Worm (Caenorhabditis elegans): ENCODE data around the gene lgc-37.

Gene lgc-37

ce11 chrIII:12784854-12785253, at the start of gene lgc-37:
Gene lgc-37, plus strand, starts transcription at chrIII:12785154.
- no peak for TF ChIP-seq unc-130 (GFP tag; optimal IDR thresholded peaks at IDR 0.05)
- no peak for TF ChIP-seq rcor-1 (GFP tag; IDR thresholded peaks at IDR 0.05)
- TF ChIP-seq snpc-1.1 (tag; optimal IDR thresholded peaks at IDR 0.05; ENCODE audit: insufficient read depth), result no peak
- no peak for TF ChIP-seq let-526 (GFP tag; IDR thresholded peaks at IDR 0.05)
- TF ChIP-seq F22D6.2 (tag; optimal IDR thresholded peaks at IDR 0.05), result no peak
- TF ChIP-seq rpc-1 (optimal IDR thresholded peaks at IDR 0.05), result no peak
- TF ChIP-seq rpc-1 (tag; optimal IDR thresholded peaks at IDR 0.05), result no peak
- TF ChIP-seq ztf-3 (GFP tag; optimal IDR thresholded peaks at IDR 0.05), result no peak
- TF ChIP-seq lag-1 (GFP tag; IDR thresholded peaks at IDR 0.05), result no peak
- no peak for TF ChIP-seq ztf-22 (GFP tag; optimal IDR thresholded peaks at IDR 0.05)
- TF ChIP-seq ztf-26 (tag; optimal IDR thresholded peaks at IDR 0.05), result no peak
- no peak for TF ChIP-seq lin-26 (GFP tag; IDR thresholded peaks at IDR 0.05)
- no peak for TF ChIP-seq egrh-3 (GFP tag; IDR thresholded peaks at IDR 0.05)
- no peak for TF ChIP-seq efl-1 (GFP tag; optimal IDR thresholded peaks at IDR 0.05)
- no peak for TF ChIP-seq cebp-2 (GFP tag; IDR thresholded peaks at IDR 0.05)
- TF ChIP-seq Y53F4B.3 (GFP tag; IDR thresholded peaks at IDR 0.05), result no peak
- no peak for TF ChIP-seq cebp-1 (GFP tag; IDR thresholded peaks at IDR 0.05)
- TF ChIP-seq cebp-1 (tag; optimal IDR thresholded peaks at IDR 0.05), result no peak

- TF ChIP-seq B0019.2 (GFP tag; conservative IDR thresholded peaks at IDR 0.05), result no peak
- no peak for TF ChIP-seq Y79H2A.3 (GFP tag; conservative IDR thresholded peaks at IDR 0.05)
- no peak for TF ChIP-seq zim-3 (tag; optimal IDR thresholded peaks at IDR 0.05)
- TF ChIP-seq F10E7.11 (tag; optimal IDR thresholded peaks at IDR 0.05), result no peak
- TF ChIP-seq tbx-9 (tag; optimal IDR thresholded peaks at IDR 0.05; ENCODE audit: borderline replicate concordance), result no peak
- no peak for TF ChIP-seq hlh-26 (GFP tag; conservative IDR thresholded peaks at IDR 0.05)
- TF ChIP-seq ZK185.1 (tag; optimal IDR thresholded peaks at IDR 0.05; ENCODE audit: poor library complexity, severe bottlenecking), result no peak
- TF ChIP-seq F33H1.4 (GFP tag; IDR thresholded peaks at IDR 0.05), result no peak
- no peak for TF ChIP-seq ztf-25 (GFP tag; IDR thresholded peaks at IDR 0.05)
- no peak for TF ChIP-seq nhr-179 (tag; optimal IDR thresholded peaks at IDR 0.05)
- no peak for TF ChIP-seq ama-1 (optimal IDR thresholded peaks at IDR 0.05)
- no peak for TF ChIP-seq ama-1 (GFP tag; optimal IDR thresholded peaks at IDR 0.05)
- no peak for TF ChIP-seq egrh-3 (GFP tag; IDR thresholded peaks at IDR 0.05)
- TF ChIP-seq K11D2.4 (GFP tag; IDR thresholded peaks at IDR 0.05), result no peak
- TF ChIP-seq gei-17 (GFP tag; optimal IDR thresholded peaks at IDR 0.05), result no peak
These were observed 46.0 kb upstream of the lgc-37 start for ce11 chrIII:12738935-12739334.

ce11 chrIII:12740313-12740712, 44.6 kb upstream of the lgc-37 start:
- no peak for TF ChIP-seq cebp-2 (GFP tag; IDR thresholded peaks at IDR 0.05)
- TF ChIP-seq repo-1 (tag; optimal IDR thresholded peaks at IDR 0.05), result no peak
- no peak for TF ChIP-seq zim-3 (tag; optimal IDR thresholded peaks at IDR 0.05)
- no peak for TF ChIP-seq mel-28 (tag; optimal IDR thresholded peaks at IDR 0.05; ENCODE audit: borderline replicate concordance)
- TF ChIP-seq B0261.1 (tag; optimal IDR thresholded peaks at IDR 0.05), result no peak

- TF ChIP-seq D2030.7 (GFP tag; IDR thresholded peaks at IDR 0.05), result peak; percentile 22; the same call in 1 of the 2 replicates
- peak; percentile 87 for TF ChIP-seq zfh-2 (GFP tag; conservative IDR thresholded peaks at IDR 0.05)
- TF ChIP-seq egrh-3 (GFP tag; IDR thresholded peaks at IDR 0.05), result peak; percentile 50; the same call in 1 of the 2 replicates
- TF ChIP-seq B0261.1 (tag; optimal IDR thresholded peaks at IDR 0.05), result no peak
- no peak for TF ChIP-seq ztf-18 (tag; optimal IDR thresholded peaks at IDR 0.05)
- TF ChIP-seq B0019.2 (GFP tag; conservative IDR thresholded peaks at IDR 0.05), result 0 out of 2 replicates have a peak, but pooled peaks have one; percentile 31
These were observed 41.4 kb upstream of the lgc-37 start for ce11 chrIII:12743515-12743914.

Measured in whole organism, young adult.